Worm (Caenorhabditis elegans): ENCODE data around the gene C28H8.8.

DNA sequence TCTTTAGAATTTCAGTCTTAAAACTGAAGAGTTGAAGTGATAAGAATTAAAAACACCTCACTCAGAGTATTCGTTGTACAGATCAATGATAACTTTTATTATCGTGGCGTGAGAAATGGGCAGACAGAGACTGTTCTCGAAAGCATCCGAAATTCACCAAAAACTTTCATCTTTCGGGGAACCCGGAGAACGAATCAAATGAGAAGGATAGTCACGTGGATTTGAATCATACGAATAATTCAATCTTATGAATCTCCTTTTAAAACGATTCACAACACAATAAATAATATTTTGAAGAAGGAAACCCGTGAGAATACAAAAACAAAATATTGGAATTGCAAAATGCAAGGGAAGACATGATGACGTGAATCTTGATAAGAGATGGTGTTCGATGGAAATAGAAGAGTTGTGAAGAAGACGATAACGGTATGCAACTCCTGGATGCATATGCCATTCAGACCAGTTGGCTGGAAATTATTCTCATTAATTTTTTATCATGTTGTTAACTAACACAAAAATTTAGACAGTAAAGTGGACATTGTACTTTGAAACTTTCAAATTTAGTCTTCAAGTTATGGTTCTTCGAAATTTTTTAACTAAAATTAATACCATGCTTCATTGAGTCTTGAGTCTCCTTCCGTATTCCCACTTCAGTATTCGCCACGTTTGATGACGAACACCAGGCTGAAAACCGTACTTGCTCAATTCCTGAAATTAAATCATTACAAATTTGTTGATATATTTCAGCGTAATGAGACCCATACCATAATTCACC lies 11.5 kb downstream of the C28H8.8 start:
- no peak for TF ChIP-seq mes-2 (tag; optimal IDR thresholded peaks at IDR 0.05; ENCODE audit: poor library complexity, severe bottlenecking)
- TF ChIP-seq snpc-4 (tag; optimal IDR thresholded peaks at IDR 0.05), result no peak
- no peak for TF ChIP-seq dpl-1 (GFP tag; optimal IDR thresholded peaks at IDR 0.05)
- TF ChIP-seq D1046.2 (GFP tag; IDR thresholded peaks at IDR 0.05), result no peak
- TF ChIP-seq zfp-3 (GFP tag; conservative IDR thresholded peaks at IDR 0.05), result no peak
- TF ChIP-seq nhr-11 (tag; optimal IDR thresholded peaks at IDR 0.05), result no peak
